Fruit fly (Drosophila melanogaster) whole organism, embryonic: ENCODE results near the gene Eig71Ea.

Experiments
- ATbp ChIP-seq: fragments of 200-800 bp; sonication (Bioruptor generic); optimal IDR thresholded peaks from 2 replicates; lab custom pipeline; 2017; ENCODE audit warnings: missing biosample characterization, mild to moderate bottlenecking, missing genetic modification characterization, missing genetic modification reagents
- Abd-B ChIP-seq: fragments of 200-800 bp; sonication (Bioruptor generic); optimal IDR thresholded peaks from 2 replicates; lab custom pipeline; 2018; ENCODE audit warnings: missing biosample characterization, mild to moderate bottlenecking, missing genetic modification characterization, moderate library complexity
- CG3838 ChIP-seq: fragments of 200-800 bp; sonication (Bioruptor generic); optimal IDR thresholded peaks from 3 replicates; lab custom pipeline; 2016; ENCODE audit warnings: missing biosample characterization, missing genetic modification characterization
- Dfd ChIP-seq, 2 experiments: fragments of >200 bp; optimal IDR thresholded peaks; 2 replicates each; lab custom pipeline; 2017; ENCODE audit warnings: missing biosample characterization in 2 of 2, missing genetic modification characterization in 2 of 2
- Hr39 ChIP-seq: fragments of >200 bp; optimal IDR thresholded peaks from 2 replicates; lab custom pipeline; 2017
- btn ChIP-seq: fragments of 200-800 bp; sonication (Bioruptor generic); optimal IDR thresholded peaks from 2 replicates; lab custom pipeline; 2016; ENCODE audit warnings: missing biosample characterization, missing genetic modification characterization
- cg ChIP-seq: fragments of 200-800 bp; sonication (Bioruptor generic); optimal IDR thresholded peaks from 3 replicates; lab custom pipeline; 2019; ENCODE audit warnings: missing biosample characterization, mild to moderate bottlenecking, missing genetic modification characterization, moderate library complexity
- ham ChIP-seq: fragments of 200-800 bp; sonication (Bioruptor generic); IDR thresholded peaks from 2 replicates; pipeline ENCODE4 v1.3.6; 2022; ENCODE audit warnings: missing biosample characterization, missing genetic modification characterization
- wek ChIP-seq: fragments of 200-800 bp; sonication (Bioruptor generic); optimal IDR thresholded peaks from 3 replicates; lab custom pipeline; 2018; ENCODE audit warnings: missing biosample characterization, mild to moderate bottlenecking, missing genetic modification characterization, moderate library complexity

dm6 chr3L:15657290-15657689 lies 7.8 kb upstream of the Eig71Ea start, which contains the start of the genes Eig71Ef and Eig71Eg:
- TF ChIP-seq Dfd (GFP tag; optimal IDR thresholded peaks at IDR 0.05; lab: Kevin White, UChicago) (no peak), cg (GFP tag; lab: Kevin White, UChicago) (no peak), CG3838 (GFP tag; lab: Kevin White, UChicago) (no peak), ham (GFP tag; lab: Robert Waterston, UW) (no peak), btn (no peak), ATbp (GFP tag; lab: Kevin White, UChicago) (no peak), wek (GFP tag; lab: Kevin White, UChicago) (no peak), Abd-B (GFP tag; lab: Kevin White, UChicago) (no peak), Hr39 (lab: Kevin White, UChicago) (no peak)
